Worm (Caenorhabditis elegans): ENCODE results near the gene Y38H6C.4.

DNA sequence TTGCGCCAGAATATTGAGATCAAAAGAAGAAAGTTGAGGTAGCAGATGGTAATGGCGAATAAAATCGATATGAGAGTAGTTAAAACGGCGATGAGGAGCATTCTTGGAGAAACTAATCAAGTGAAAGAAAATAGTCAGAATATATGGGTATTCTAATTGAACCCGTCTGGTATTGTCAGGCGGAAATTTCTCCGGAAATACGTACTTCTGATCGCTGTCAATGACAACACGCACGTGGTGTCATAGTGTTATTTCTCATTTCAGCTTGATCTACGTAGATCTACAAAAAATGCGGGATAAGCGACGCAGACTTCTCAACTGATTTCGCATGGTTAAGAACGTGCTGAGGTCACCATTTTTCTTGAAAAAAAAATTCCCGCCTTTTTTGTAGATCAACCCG lies 12.5 kb downstream of the Y38H6C.4 start, which contains the start of gene srbc-79:
- TF ChIP-seq W03F9.2 (tag; optimal IDR thresholded peaks at IDR 0.05) (no peak), dao-5 (tag; optimal IDR thresholded peaks at IDR 0.05) (no peak), him-1 (tag; optimal IDR thresholded peaks at IDR 0.05) (no peak)
